Worm (Caenorhabditis elegans) whole organism, late embryonic: ENCODE data around the gene D1054.3.

Experiments
- C38D4.7 ChIP-seq: fragments of 200-800 bp; sonication (Bioruptor generic); optimal IDR thresholded peaks from 2 replicates; lab custom pipeline; 2018; ENCODE audit warnings: mild to moderate bottlenecking, missing genetic modification characterization, moderate library complexity, missing compliant biosample characterization
- F13H6.1 ChIP-seq: sonication (generic microtip); optimal IDR thresholded peaks from 2 replicates; lab custom pipeline; 2016; ENCODE audit warnings: missing genetic modification characterization, missing compliant biosample characterization
- K02D7.2 ChIP-seq: sonication (generic microtip); optimal IDR thresholded peaks from 2 replicates; lab custom pipeline; 2017; ENCODE audit warnings: mild to moderate bottlenecking, missing genetic modification characterization, missing compliant biosample characterization
- K09A11.1 ChIP-seq: sonication (generic microtip); optimal IDR thresholded peaks from 2 replicates; lab custom pipeline; 2017; ENCODE audit warnings: antibody characterized with exemption, mild to moderate bottlenecking, missing genetic modification characterization, missing compliant biosample characterization; ENCODE audit not compliant: insufficient read depth
- Y22D7AL.16 ChIP-seq: sonication (generic microtip); optimal IDR thresholded peaks from 2 replicates; lab custom pipeline; 2016; ENCODE audit warnings: missing genetic modification characterization, missing compliant biosample characterization
- ama-1 ChIP-seq: fragments of 150-350 bp; optimal IDR thresholded peaks from 2 replicates; lab custom pipeline; 2014
- ceh-14 ChIP-seq: sonication (generic microtip); optimal IDR thresholded peaks from 2 replicates; lab custom pipeline; 2016; ENCODE audit warnings: missing genotype, missing genetic modification characterization, missing compliant biosample characterization
- ceh-18 ChIP-seq: sonication (generic microtip); optimal IDR thresholded peaks from 2 replicates; lab custom pipeline; 2016; ENCODE audit warnings: missing genetic modification characterization, missing compliant biosample characterization
- ceh-19 ChIP-seq: fragments of 200-800 bp; sonication (Bioruptor generic); optimal IDR thresholded peaks from 2 replicates; lab custom pipeline; 2018; ENCODE audit warnings: mild to moderate bottlenecking, missing genetic modification characterization, missing compliant biosample characterization
- ceh-22 ChIP-seq: sonication (generic microtip); optimal IDR thresholded peaks from 2 replicates; lab custom pipeline; 2017; ENCODE audit warnings: missing biosample characterization, missing genetic modification characterization
- ceh-31 ChIP-seq: sonication (generic microtip); optimal IDR thresholded peaks from 2 replicates; lab custom pipeline; 2016; ENCODE audit warnings: missing genetic modification characterization, missing compliant biosample characterization
- ceh-34 ChIP-seq: sonication (generic microtip); optimal IDR thresholded peaks from 2 replicates; lab custom pipeline; 2016; ENCODE audit warnings: mild to moderate bottlenecking, missing genetic modification characterization, missing compliant biosample characterization
- ceh-48 ChIP-seq: sonication (generic microtip); optimal IDR thresholded peaks from 2 replicates; lab custom pipeline; 2016; ENCODE audit warnings: missing genetic modification characterization, inconsistent platforms, missing compliant biosample characterization
- ceh-6 ChIP-seq: fragments of 200-800 bp; sonication (Bioruptor generic); optimal IDR thresholded peaks from 2 replicates; lab custom pipeline; 2018; ENCODE audit warnings: mild to moderate bottlenecking, missing genetic modification characterization, missing compliant biosample characterization
- ceh-9 ChIP-seq: sonication (generic microtip); optimal IDR thresholded peaks from 2 replicates; lab custom pipeline; 2016; ENCODE audit warnings: mild to moderate bottlenecking, missing genetic modification characterization, inconsistent platforms, missing compliant biosample characterization
- che-1 ChIP-seq: sonication (generic microtip); optimal IDR thresholded peaks from 2 replicates; lab custom pipeline; 2016; ENCODE audit warnings: mild to moderate bottlenecking, missing genetic modification characterization, missing compliant biosample characterization
- dve-1 ChIP-seq: sonication (generic microtip); optimal IDR thresholded peaks from 2 replicates; lab custom pipeline; 2017; ENCODE audit warnings: antibody characterized with exemption, mild to moderate bottlenecking, missing genetic modification characterization, missing compliant biosample characterization
- elt-2 ChIP-seq: sonication (generic microtip); optimal IDR thresholded peaks from 2 replicates; lab custom pipeline; 2016; ENCODE audit warnings: missing genetic modification reagents, missing genetic modification characterization, missing compliant biosample characterization
- elt-4 ChIP-seq: sonication (generic microtip); optimal IDR thresholded peaks from 2 replicates; lab custom pipeline; 2016; ENCODE audit warnings: missing genetic modification characterization, missing compliant biosample characterization
- eyg-1 ChIP-seq: sonication (generic microtip); optimal IDR thresholded peaks from 2 replicates; lab custom pipeline; 2016; ENCODE audit warnings: missing genotype, missing genetic modification characterization, missing compliant biosample characterization
- fkh-10 ChIP-seq: fragments of 150-350 bp; optimal IDR thresholded peaks from 2 replicates; lab custom pipeline; 2014; ENCODE audit warnings: missing biosample characterization, missing genetic modification reagents, missing genetic modification characterization
- fkh-6 ChIP-seq: sonication (generic microtip); optimal IDR thresholded peaks from 2 replicates; lab custom pipeline; 2016; ENCODE audit warnings: missing genetic modification characterization, missing compliant biosample characterization
- hlh-13 ChIP-seq: fragments of 200-800 bp; sonication (Bioruptor generic); optimal IDR thresholded peaks from 2 replicates; lab custom pipeline; 2018; ENCODE audit warnings: mild to moderate bottlenecking, missing genetic modification characterization, missing compliant biosample characterization
- hlh-15 ChIP-seq: sonication (generic microtip); optimal IDR thresholded peaks from 2 replicates; lab custom pipeline; 2016; ENCODE audit warnings: missing genetic modification characterization, missing compliant biosample characterization
- hlh-30 ChIP-seq: sonication (generic microtip); optimal IDR thresholded peaks from 2 replicates; lab custom pipeline; 2017; ENCODE audit warnings: antibody characterized with exemption, missing genetic modification characterization, missing compliant biosample characterization; ENCODE audit not compliant: insufficient read depth
- hlh-6 ChIP-seq: sonication (generic microtip); optimal IDR thresholded peaks from 2 replicates; lab custom pipeline; 2016; ENCODE audit warnings: missing genotype, missing genetic modification characterization, missing compliant biosample characterization
- hlh-8 ChIP-seq: sonication (generic microtip); optimal IDR thresholded peaks from 2 replicates; lab custom pipeline; 2016; ENCODE audit warnings: missing genotype, missing genetic modification characterization, missing compliant biosample characterization
- lim-6 ChIP-seq: sonication (generic microtip); optimal IDR thresholded peaks from 2 replicates; lab custom pipeline; 2016; ENCODE audit warnings: missing genetic modification characterization, missing compliant biosample characterization
- nhr-232 ChIP-seq: sonication (generic microtip); optimal IDR thresholded peaks from 2 replicates; lab custom pipeline; 2016; ENCODE audit warnings: missing genetic modification characterization, missing compliant biosample characterization
- pag-3 ChIP-seq: sonication (generic microtip); optimal IDR thresholded peaks from 2 replicates; lab custom pipeline; 2016; ENCODE audit warnings: missing compliant biosample characterization, missing genetic modification characterization, borderline replicate concordance
- pat-9 ChIP-seq: fragments of 200-800 bp; sonication (Bioruptor generic); optimal IDR thresholded peaks from 2 replicates; lab custom pipeline; 2018; ENCODE audit warnings: mild to moderate bottlenecking, missing genetic modification characterization, moderate library complexity, missing compliant biosample characterization
- pax-1 ChIP-seq: fragments of 150-350 bp; optimal IDR thresholded peaks from 2 replicates; lab custom pipeline; 2014; ENCODE audit warnings: missing biosample characterization, missing genetic modification characterization
- pha-2 ChIP-seq: sonication (generic microtip); optimal IDR thresholded peaks from 2 replicates; lab custom pipeline; 2017; ENCODE audit warnings: mild to moderate bottlenecking, missing genetic modification characterization, missing compliant biosample characterization
- pha-4 ChIP-seq: fragments of 150-350 bp; optimal IDR thresholded peaks from 2 replicates; lab custom pipeline; 2018; ENCODE audit warnings: missing biosample characterization, missing genetic modification reagents, missing genetic modification characterization
- pqm-1 ChIP-seq: sonication (generic microtip); optimal IDR thresholded peaks from 2 replicates; lab custom pipeline; 2016; ENCODE audit warnings: missing genetic modification characterization, missing compliant biosample characterization
- rnt-1 ChIP-seq: sonication (generic microtip); optimal IDR thresholded peaks from 2 replicates; lab custom pipeline; 2016; ENCODE audit warnings: missing genetic modification characterization, missing compliant biosample characterization
- sox-4 ChIP-seq: sonication (generic microtip); optimal IDR thresholded peaks from 2 replicates; lab custom pipeline; 2017; ENCODE audit warnings: mild to moderate bottlenecking, missing genetic modification characterization, inconsistent platforms, missing compliant biosample characterization
- syd-9 ChIP-seq: sonication (generic microtip); optimal IDR thresholded peaks from 2 replicates; lab custom pipeline; 2016; ENCODE audit warnings: mild to moderate bottlenecking, missing genetic modification characterization, moderate library complexity, missing compliant biosample characterization
- tbx-7 ChIP-seq: sonication (generic microtip); optimal IDR thresholded peaks from 2 replicates; lab custom pipeline; 2016; ENCODE audit warnings: missing genotype, missing genetic modification characterization, missing compliant biosample characterization
- unc-3 ChIP-seq, 2 experiments: fragments of 200-800 bp in 1 of 2; sonication (Bioruptor generic) in 1 of 2; sonication (generic microtip) in 1 of 2; conservative IDR thresholded peaks in 1 of 2; optimal IDR thresholded peaks in 1 of 2; 2 replicates each; pipeline versions ENCODE4 v1.3.6 to Lab custom; 2016 to 2022; ENCODE audit warnings: missing compliant biosample characterization in 2 of 2, missing genetic modification characterization in 2 of 2, missing genetic modification reagents in 1 of 2
- unc-42 ChIP-seq: sonication (generic microtip); optimal IDR thresholded peaks from 2 replicates; lab custom pipeline; 2016; ENCODE audit warnings: missing genotype, missing genetic modification characterization, missing compliant biosample characterization
- unc-55 ChIP-seq: sonication (generic microtip); optimal IDR thresholded peaks from 2 replicates; lab custom pipeline; 2017; ENCODE audit warnings: missing biosample characterization, missing genetic modification reagents, missing genetic modification characterization
- unc-86 ChIP-seq: sonication (generic microtip); optimal IDR thresholded peaks from 2 replicates; lab custom pipeline; 2016; ENCODE audit warnings: missing genetic modification characterization, missing compliant biosample characterization
- ztf-16 ChIP-seq: sonication (generic microtip); optimal IDR thresholded peaks from 2 replicates; lab custom pipeline; 2017; ENCODE audit warnings: missing genetic modification characterization, missing compliant biosample characterization

D1054.3 gene

ce11 chrV:10741357-10741756 lies 29.9 kb upstream of the D1054.3 start, which contains the start of gene ZC302.3:
ZC302.3 (minus strand) TSS chrV:10741457.
- TF ChIP-seq K02D7.2 (no peak), pha-4 (no peak)
- TF ChIP-seq, all 69 proteins: peak for 0

- TF ChIP-seq hlh-30 (tag; lab: Kevin White, UChicago) (no peak), C38D4.7 (GFP tag; lab: Kevin White, UChicago) (no peak), ceh-48 (tag; lab: Kevin White, UChicago) (no peak), dve-1 (tag; lab: Kevin White, UChicago) (no peak), ceh-14 (tag; lab: Kevin White, UChicago) (no peak), tbx-7 (no peak), ceh-9 (tag; lab: Kevin White, UChicago) (no peak), eyg-1 (tag; lab: Kevin White, UChicago) (no peak), fkh-10 (GFP tag; lab: Kevin White, UChicago) (no peak), hlh-15 (no peak), hlh-6 (tag; lab: Kevin White, UChicago) (no peak), hlh-8 (tag; lab: Kevin White, UChicago) (no peak), ceh-22 (tag; lab: Kevin White, UChicago) (no peak), F13H6.1 (tag; lab: Kevin White, UChicago) (no peak), pat-9 (tag; lab: Kevin White, UChicago) (no peak), K09A11.1 (no peak), elt-2 (tag; lab: Kevin White, UChicago) (no peak), unc-55 (GFP tag; lab: Kevin White, UChicago) (no peak), ceh-19 (GFP tag; lab: Kevin White, UChicago) (no peak), nhr-232 (tag; lab: Kevin White, UChicago) (no peak)
These were observed 27.6 kb upstream of the D1054.3 start, which contains the start of gene srj-22 for ce11 chrV:10743649-10744048. srj-22 (minus strand) TSS chrV:10743749.

ce11 chrV:10745034-10745433 lies 26.2 kb upstream of the D1054.3 start, which contains the start of gene srj-21:
srj-21 (plus strand) TSS chrV:10745334.
- TF ChIP-seq pqm-1 (no peak), hlh-30 (tag; lab: Kevin White, UChicago) (no peak), pax-1 (tag; lab: Kevin White, UChicago) (no peak), hlh-13 (GFP tag; lab: Kevin White, UChicago) (no peak), sox-4 (no peak), syd-9 (tag; lab: Kevin White, UChicago) (no peak), elt-4 (no peak), ceh-31 (tag; lab: Kevin White, UChicago) (no peak), che-1 (tag; lab: Kevin White, UChicago) (no peak), C38D4.7 (GFP tag; lab: Kevin White, UChicago) (no peak)

DNA sequence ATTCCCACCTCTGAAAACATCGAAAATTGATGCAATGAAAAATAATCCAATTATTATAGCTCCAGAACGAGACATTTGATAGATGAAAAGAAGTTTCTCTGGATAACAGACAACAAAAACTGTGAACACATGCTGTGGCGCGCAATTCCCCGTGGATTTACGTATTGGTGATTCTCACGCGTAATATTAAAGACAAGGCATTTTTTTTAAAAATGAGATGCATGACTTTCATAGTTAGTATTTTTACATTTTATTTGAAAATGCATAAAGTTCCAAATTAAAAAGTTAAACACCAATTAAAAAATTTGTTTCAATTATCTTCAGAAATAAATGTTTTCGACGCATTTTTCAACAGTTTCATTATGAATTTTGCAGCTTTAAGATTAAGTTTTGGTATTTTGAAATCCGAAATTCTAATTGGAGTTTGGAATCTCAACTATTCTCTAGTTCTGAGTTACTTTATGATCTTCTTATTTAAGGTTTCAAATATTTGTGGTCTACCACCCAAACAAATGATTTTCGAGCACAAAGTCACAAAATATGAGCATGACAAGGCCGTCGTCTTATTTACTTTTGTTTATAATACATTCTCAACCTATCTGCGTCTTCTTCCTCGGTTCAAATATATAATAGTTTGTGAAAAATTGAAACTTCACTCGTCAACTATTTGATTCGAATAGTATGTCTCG lies 23.8 kb upstream of the D1054.3 start, which contains the start of the genes selt-1.2 and F28H7.2:
TSS of gene selt-1.2 (minus strand) at position 101 of the 689 bp plus-strand sequence.
TSS of gene F28H7.2 (plus strand) at position 639 of the 689 bp plus-strand sequence.
- TF ChIP-seq Y22D7AL.16, result no peak
- TF ChIP-seq unc-42 (tag; lab: Kevin White, UChicago), result no peak
- no peak for TF ChIP-seq ama-1 (lab: Kevin White, UChicago)
- TF ChIP-seq ztf-16 (tag; lab: Kevin White, UChicago), result no peak
- TF ChIP-seq fkh-6 (tag; lab: Kevin White, UChicago), result no peak
- no peak for TF ChIP-seq ceh-34 (tag; lab: Kevin White, UChicago)
- no peak for TF ChIP-seq pag-3
- TF ChIP-seq ceh-31 (tag; lab: Kevin White, UChicago), result no peak
- no peak for TF ChIP-seq fkh-10 (GFP tag; lab: Kevin White, UChicago)
- TF ChIP-seq rnt-1 (tag; lab: Kevin White, UChicago), result no peak
- no peak for TF ChIP-seq unc-3 (GFP tag; conservative IDR thresholded peaks at IDR 0.05; lab: Robert Waterston, UW)
- TF ChIP-seq unc-3 (tag; optimal IDR thresholded peaks at IDR 0.05; lab: Kevin White, UChicago), result no peak
- TF ChIP-seq hlh-15, result no peak
- TF ChIP-seq ceh-18 (tag; lab: Kevin White, UChicago), result no peak
- no peak for TF ChIP-seq ceh-6
- TF ChIP-seq K09A11.1, result no peak
- TF ChIP-seq lim-6 (tag; lab: Kevin White, UChicago), result no peak
- TF ChIP-seq unc-86, result no peak
- no peak for TF ChIP-seq pha-2 (tag; lab: Kevin White, UChicago)
- TF ChIP-seq, all 69 proteins: peak for 0
